Fruit fly (Drosophila melanogaster) whole organism, embryonic: ENCODE results near the gene MYPT-75D.

Source experiments
- CG10209 ChIP-seq: fragments of 200-800 bp; sonication (Bioruptor generic); optimal IDR thresholded peaks from 3 replicates; lab custom pipeline; 2017; ENCODE audit warnings: missing biosample characterization, mild to moderate bottlenecking, missing genetic modification characterization, missing genetic modification reagents
- CG10959 ChIP-seq: fragments of 200-800 bp; sonication (Bioruptor generic); IDR thresholded peaks from 2 replicates; pipeline ENCODE4 v1.3.6; 2022; ENCODE audit warnings: missing biosample characterization, missing genetic modification characterization
- CG10979 ChIP-seq: fragments of 200-800 bp; sonication (Bioruptor generic); optimal IDR thresholded peaks from 2 replicates; lab custom pipeline; 2018; ENCODE audit warnings: missing biosample characterization, mild to moderate bottlenecking, missing genetic modification characterization, moderate library complexity
- CG11247 ChIP-seq: fragments of 200-800 bp; sonication (Bioruptor generic); IDR thresholded peaks from 2 replicates; pipeline ENCODE4 v1.3.6; 2022; ENCODE audit warnings: missing biosample characterization, missing genetic modification characterization
- CG11456 ChIP-seq: fragments of 200-800 bp; sonication (Bioruptor generic); IDR thresholded peaks from 3 replicates; pipeline ENCODE4 v1.3.6; 2022; ENCODE audit warnings: missing biosample characterization, missing genetic modification characterization
- CG12299 ChIP-seq: fragments of 200-800 bp; sonication (Bioruptor generic); optimal IDR thresholded peaks from 2 replicates; lab custom pipeline; 2018; ENCODE audit warnings: missing biosample characterization, mild to moderate bottlenecking, missing genetic modification characterization
- CG13123 ChIP-seq: fragments of 200-800 bp; sonication (Bioruptor generic); optimal IDR thresholded peaks from 2 replicates; lab custom pipeline; 2016; ENCODE audit warnings: missing biosample characterization, missing genetic modification characterization
- CG14710 ChIP-seq: fragments of 200-800 bp; sonication (Bioruptor generic); optimal IDR thresholded peaks from 3 replicates; lab custom pipeline; 2019; ENCODE audit warnings: missing biosample characterization, mild to moderate bottlenecking, missing genetic modification characterization, moderate library complexity
- CG14965 ChIP-seq: fragments of 200-800 bp; sonication (Bioruptor generic); optimal IDR thresholded peaks from 2 replicates; lab custom pipeline; 2016; ENCODE audit warnings: missing biosample characterization, missing genetic modification characterization, borderline replicate concordance
- CG15514 ChIP-seq: fragments of 200-800 bp; sonication (Bioruptor generic); optimal IDR thresholded peaks from 3 replicates; lab custom pipeline; 2017; ENCODE audit warnings: missing biosample characterization, missing genetic modification characterization, mild to moderate bottlenecking, moderate library complexity, missing genetic modification reagents
- CG16863 ChIP-seq: fragments of 200-800 bp; sonication (Bioruptor generic); optimal IDR thresholded peaks from 3 replicates; lab custom pipeline; 2016; ENCODE audit warnings: missing biosample characterization, missing genetic modification characterization
- CG17385 ChIP-seq: fragments of 200-800 bp; sonication (Bioruptor generic); optimal IDR thresholded peaks from 3 replicates; lab custom pipeline; 2018; ENCODE audit warnings: missing biosample characterization, mild to moderate bottlenecking, missing genetic modification characterization
- CG32772 ChIP-seq: fragments of 200-800 bp; sonication (Bioruptor generic); IDR thresholded peaks from 2 replicates; pipeline ENCODE4 v1.3.6; 2022; ENCODE audit warnings: missing biosample characterization, missing genetic modification characterization
- CG3838 ChIP-seq: fragments of 200-800 bp; sonication (Bioruptor generic); optimal IDR thresholded peaks from 3 replicates; lab custom pipeline; 2016; ENCODE audit warnings: missing biosample characterization, missing genetic modification characterization
- CG3847 ChIP-seq: fragments of 200-800 bp; sonication (Bioruptor generic); IDR thresholded peaks from 2 replicates; pipeline ENCODE4 v1.3.6; 2022; ENCODE audit warnings: missing biosample characterization, missing genetic modification characterization
- CG43689 ChIP-seq: fragments of 200-800 bp; sonication (Bioruptor generic); IDR thresholded peaks from 2 replicates; pipeline ENCODE4 v1.3.6; 2022; ENCODE audit warnings: missing biosample characterization, missing genetic modification characterization
- CG6689 ChIP-seq: fragments of 200-800 bp; sonication (Bioruptor generic); IDR thresholded peaks from 2 replicates; pipeline ENCODE4 v1.3.6; 2022; ENCODE audit warnings: missing biosample characterization, missing genetic modification characterization
- CG6765 ChIP-seq: fragments of 200-800 bp; sonication (Bioruptor generic); optimal IDR thresholded peaks from 3 replicates; lab custom pipeline; 2017; ENCODE audit warnings: missing biosample characterization, mild to moderate bottlenecking, missing genetic modification characterization
- CG9437 ChIP-seq: fragments of 200-800 bp; sonication (Bioruptor generic); optimal IDR thresholded peaks from 2 replicates; lab custom pipeline; 2018; ENCODE audit warnings: missing biosample characterization, mild to moderate bottlenecking, missing genetic modification characterization
- Camta ChIP-seq: fragments of 200-800 bp; sonication (Bioruptor generic); optimal IDR thresholded peaks from 2 replicates; lab custom pipeline; 2016; ENCODE audit warnings: missing biosample characterization, missing genetic modification characterization
- Dfd ChIP-seq, 2 experiments: fragments of >200 bp; optimal IDR thresholded peaks; 2 replicates each; lab custom pipeline; 2017; ENCODE audit warnings: missing biosample characterization in 2 of 2, missing genetic modification characterization in 2 of 2
- Dip2 ChIP-seq: fragments of 200-800 bp; sonication (Bioruptor generic); IDR thresholded peaks from 2 replicates; pipeline ENCODE4 v1.3.6; 2022; ENCODE audit warnings: missing biosample characterization, missing genetic modification characterization
- Dref ChIP-seq: fragments of 200-800 bp; sonication (Bioruptor generic); IDR thresholded peaks from 2 replicates; pipeline ENCODE4 v1.3.6; 2022; ENCODE audit warnings: missing biosample characterization, missing genetic modification characterization
- Gug ChIP-seq: fragments of 200-800 bp; sonication (Bioruptor generic); IDR thresholded peaks from 4 replicates; pipeline ENCODE4 v1.3.6; 2022; ENCODE audit warnings: missing biosample characterization, missing genetic modification characterization
- HLH4C ChIP-seq: fragments of 200-800 bp; sonication (Bioruptor generic); IDR thresholded peaks from 3 replicates; pipeline ENCODE4 v1.3.6; 2022; ENCODE audit warnings: missing biosample characterization, missing genetic modification characterization; ENCODE audit not compliant: partially characterized antibody
- Hey ChIP-seq: fragments of 200-800 bp; sonication (Bioruptor generic); optimal IDR thresholded peaks from 3 replicates; lab custom pipeline; 2018; ENCODE audit warnings: missing biosample characterization, mild to moderate bottlenecking, missing genetic modification characterization
- HmgD ChIP-seq: fragments of 200-800 bp; sonication (Bioruptor generic); optimal IDR thresholded peaks from 3 replicates; lab custom pipeline; 2016; ENCODE audit warnings: missing biosample characterization, missing genetic modification characterization
- Nf-YA ChIP-seq: fragments of 200-800 bp; sonication (Bioruptor generic); IDR thresholded peaks from 2 replicates; pipeline ENCODE4 v1.3.6; 2022; ENCODE audit warnings: missing biosample characterization, missing genetic modification characterization
- Nf-YC ChIP-seq: fragments of 200-800 bp; optimal IDR thresholded peaks from 3 replicates; lab custom pipeline; 2019; ENCODE audit warnings: missing biosample characterization, mild to moderate bottlenecking, missing genetic modification characterization, moderate library complexity
- Opbp ChIP-seq: fragments of 200-800 bp; sonication (Bioruptor generic); IDR thresholded peaks from 3 replicates; pipeline ENCODE4 v1.3.6; 2022; ENCODE audit warnings: missing biosample characterization, missing genetic modification characterization; ENCODE audit not compliant: partially characterized antibody
- Stat92E ChIP-seq, 3 experiments: fragments of >200 bp in 2 of 3; fragments of 200-800 bp in 1 of 3; sonication (Bioruptor generic) in 1 of 3; optimal IDR thresholded peaks; 2 replicates each; lab custom pipeline; 2017 to 2019; ENCODE audit warnings: missing biosample characterization in 3 of 3, missing genetic modification characterization in 3 of 3, mild to moderate bottlenecking in 1 of 3, moderate library complexity in 1 of 3
- Xrp1 ChIP-seq: fragments of 200-800 bp; sonication (Bioruptor generic); IDR thresholded peaks from 2 replicates; pipeline ENCODE4 v1.3.6; 2022; ENCODE audit warnings: missing biosample characterization, missing genetic modification characterization
- cas ChIP-seq: fragments of 200-800 bp; sonication (Bioruptor generic); IDR thresholded peaks from 2 replicates; pipeline ENCODE4 v1.3.6; 2022; ENCODE audit warnings: missing biosample characterization, missing genetic modification characterization
- crp ChIP-seq, 2 experiments: fragments of 200-800 bp; sonication (Bioruptor generic); optimal IDR thresholded peaks; 2 replicates in 1 of 2; 3 replicates in 1 of 2; lab custom pipeline; 2017; ENCODE audit warnings: missing biosample characterization in 2 of 2, missing genetic modification characterization in 2 of 2, mild to moderate bottlenecking in 1 of 2, moderate library complexity in 1 of 2
- dimm ChIP-seq: fragments of 200-800 bp; sonication (Bioruptor generic); IDR thresholded peaks from 2 replicates; pipeline ENCODE4 v1.3.6; 2022; ENCODE audit warnings: missing biosample characterization, missing genetic modification characterization
- exex ChIP-seq: fragments of 200-800 bp; sonication (Bioruptor generic); optimal IDR thresholded peaks from 4 replicates; lab custom pipeline; 2018; ENCODE audit warnings: missing biosample characterization, mild to moderate bottlenecking, missing genetic modification characterization, moderate library complexity
- fru ChIP-seq: fragments of >200 bp; optimal IDR thresholded peaks from 2 replicates; lab custom pipeline; 2017
- gro ChIP-seq: fragments of 200-800 bp; sonication (Bioruptor generic); optimal IDR thresholded peaks from 2 replicates; lab custom pipeline; 2016; ENCODE audit warnings: missing biosample characterization, missing genetic modification characterization
- kah ChIP-seq: fragments of 200-800 bp; sonication (Bioruptor generic); optimal IDR thresholded peaks from 2 replicates; lab custom pipeline; 2018; ENCODE audit warnings: missing biosample characterization, mild to moderate bottlenecking, missing genetic modification characterization
- kay ChIP-seq: fragments of 200-800 bp; sonication (Bioruptor generic); optimal IDR thresholded peaks from 2 replicates; lab custom pipeline; 2016; ENCODE audit warnings: missing biosample characterization, missing genetic modification characterization
- mirr ChIP-seq: fragments of 200-800 bp; sonication (Bioruptor generic); optimal IDR thresholded peaks from 3 replicates; lab custom pipeline; 2018; ENCODE audit warnings: missing biosample characterization, mild to moderate bottlenecking, missing genetic modification characterization
- nom ChIP-seq: fragments of 200-800 bp; sonication (Bioruptor generic); optimal IDR thresholded peaks from 2 replicates; lab custom pipeline; 2017; ENCODE audit warnings: missing biosample characterization, missing genetic modification characterization, mild to moderate bottlenecking, moderate library complexity, missing genetic modification reagents
- pfk ChIP-seq: fragments of 200-800 bp; sonication (Bioruptor generic); optimal IDR thresholded peaks from 2 replicates; lab custom pipeline; 2018; ENCODE audit warnings: missing biosample characterization, mild to moderate bottlenecking, missing genetic modification characterization, moderate library complexity
- pros ChIP-seq: fragments of 200-800 bp; sonication (Bioruptor generic); optimal IDR thresholded peaks from 3 replicates; lab custom pipeline; 2019; ENCODE audit warnings: missing biosample characterization, mild to moderate bottlenecking, missing genetic modification characterization, moderate library complexity
- sim ChIP-seq: fragments of 200-800 bp; sonication (Bioruptor generic); IDR thresholded peaks from 2 replicates; pipeline ENCODE4 v1.3.6; 2022; ENCODE audit warnings: missing biosample characterization, missing genetic modification characterization
- sima ChIP-seq: fragments of 200-800 bp; sonication (Bioruptor generic); optimal IDR thresholded peaks from 2 replicates; lab custom pipeline; 2016; ENCODE audit warnings: missing biosample characterization, missing genetic modification characterization
- tap ChIP-seq: fragments of 200-800 bp; optimal IDR thresholded peaks from 3 replicates; lab custom pipeline; 2019; ENCODE audit warnings: missing biosample characterization, mild to moderate bottlenecking, missing genetic modification characterization, moderate library complexity
- tio ChIP-seq: fragments of 200-800 bp; sonication (Bioruptor generic); optimal IDR thresholded peaks from 2 replicates; lab custom pipeline; 2017; ENCODE audit warnings: missing biosample characterization, missing genetic modification characterization, inconsistent platforms
- trem ChIP-seq: fragments of 200-800 bp; optimal IDR thresholded peaks from 3 replicates; lab custom pipeline; 2019; ENCODE audit warnings: missing biosample characterization, mild to moderate bottlenecking, missing genetic modification characterization, moderate library complexity
- vvl ChIP-seq: fragments of 200-800 bp; sonication (Bioruptor generic); IDR thresholded peaks from 2 replicates; pipeline ENCODE4 v1.3.6; 2022; ENCODE audit warnings: missing biosample characterization, missing genetic modification characterization

MYPT-75D gene

dm6 chr3L:18681550-18682217 is 55.9 kb downstream of the MYPT-75D start, which contains the start of the genes Sgf11 and CG32202 (continued):
- TF ChIP-seq CG10209 (GFP tag; lab: Kevin White, UChicago) (peak; percentile 74), CG3847 (GFP tag; lab: Robert Waterston, UW) (peak; percentile 58), trem (tag; lab: Kevin White, UChicago) (peak; percentile 76), tio (GFP tag; lab: Kevin White, UChicago) (peak; percentile 69), CG32772 (GFP tag; lab: Robert Waterston, UW) (peak; percentile 62), gro (GFP tag; lab: Kevin White, UChicago) (no peak), CG3838 (no peak), Hey (tag; lab: Kevin White, UChicago) (no peak), Gug (GFP tag; lab: Robert Waterston, UW) (peak; percentile 7; the same call in 1 of the 4 replicates), CG6689 (GFP tag; lab: Robert Waterston, UW) (peak; percentile 53; the same call in 1 of the 2 replicates), CG15514 (peak; percentile 99), Dref (no peak), kah (GFP tag; lab: Kevin White, UChicago) (no peak), CG14710 (tag; lab: Kevin White, UChicago) (peak; percentile 83), CG16863 (GFP tag; lab: Kevin White, UChicago) (no peak), Xrp1 (GFP tag; lab: Robert Waterston, UW) (peak; percentile 56), CG13123 (GFP tag; lab: Kevin White, UChicago) (peak; percentile 19), CG11247 (GFP tag; lab: Robert Waterston, UW) (no peak), dimm (GFP tag; lab: Robert Waterston, UW) (no peak), mirr (GFP tag; lab: Kevin White, UChicago) (no peak), CG9437 (GFP tag; lab: Kevin White, UChicago) (peak; percentile 76), CG6765 (no peak), tap (tag; lab: Kevin White, UChicago) (no peak), crp (GFP tag; optimal IDR thresholded peaks at IDR 0.05; lab: Kevin White, UChicago) (peak in 1 of 2 experiments; percentile 55), CG17385 (peak; percentile 52), Nf-YA (GFP tag; lab: Robert Waterston, UW) (no peak), cas (no peak), nom (GFP tag; lab: Kevin White, UChicago) (no peak), CG10959 (GFP tag; lab: Robert Waterston, UW) (0 out of 2 replicates have a peak, but pooled peaks have one; percentile 21), HmgD (GFP tag; lab: Kevin White, UChicago) (peak; percentile 23), pros (GFP tag; lab: Kevin White, UChicago) (no peak), HLH4C (GFP tag; lab: Robert Waterston, UW) (no peak), Stat92E (GFP tag; optimal IDR thresholded peaks at IDR 0.05; lab: Kevin White, UChicago) (no peak), CG11456 (GFP tag; lab: Robert Waterston, UW) (no peak), CG43689 (GFP tag; lab: Robert Waterston, UW) (no peak), Dfd (GFP tag; optimal IDR thresholded peaks at IDR 0.05; lab: Kevin White, UChicago) (no peak), CG12299 (peak; percentile 58), sima (GFP tag; lab: Kevin White, UChicago) (no peak), exex (tag; lab: Kevin White, UChicago) (peak; percentile 37), pfk (GFP tag; lab: Kevin White, UChicago) (no peak), Opbp (no peak), vvl (GFP tag; lab: Robert Waterston, UW) (no peak; the same call in none of the 2 replicates), sim (GFP tag; lab: Robert Waterston, UW) (no peak), CG14965 (GFP tag; lab: Kevin White, UChicago) (no peak), Camta (GFP tag; lab: Kevin White, UChicago) (no peak), Dip2 (GFP tag; lab: Robert Waterston, UW) (no peak), Nf-YC (tag; lab: Kevin White, UChicago) (peak; percentile 61), kay (peak; percentile 49), CG10979 (tag; lab: Kevin White, UChicago) (peak; percentile 57), fru (no peak)
